Fruit fly (Drosophila melanogaster) whole organism, embryonic: ENCODE results near the gene Acf.

Experiments
- B-H1 ChIP-seq: fragments of 200-800 bp; sonication (Bioruptor generic); IDR thresholded peaks from 3 replicates; pipeline ENCODE4 v1.3.6; 2022; ENCODE audit warnings: missing biosample characterization, missing genetic modification characterization
- CG10147 ChIP-seq: fragments of 200-800 bp; sonication (Bioruptor generic); optimal IDR thresholded peaks from 2 replicates; lab custom pipeline; 2019; ENCODE audit warnings: missing biosample characterization, mild to moderate bottlenecking, missing genetic modification characterization, moderate library complexity
- CG12071 ChIP-seq: fragments of 200-800 bp; sonication (Bioruptor generic); optimal IDR thresholded peaks from 3 replicates; lab custom pipeline; 2018; ENCODE audit warnings: missing biosample characterization, mild to moderate bottlenecking, missing genetic modification characterization
- CG12219 ChIP-seq: fragments of 200-800 bp; sonication (Bioruptor generic); optimal IDR thresholded peaks from 3 replicates; lab custom pipeline; 2018; ENCODE audit warnings: missing biosample characterization, mild to moderate bottlenecking, missing genetic modification characterization
- CG14441 ChIP-seq: fragments of 200-800 bp; sonication (Bioruptor generic); IDR thresholded peaks from 2 replicates; pipeline ENCODE4 v1.3.6; 2022; ENCODE audit warnings: missing biosample characterization, missing genetic modification characterization
- CG15073 ChIP-seq: fragments of 200-800 bp; sonication (Bioruptor generic); optimal IDR thresholded peaks from 2 replicates; lab custom pipeline; 2016; ENCODE audit warnings: missing biosample characterization, missing genetic modification characterization
- CG17186 ChIP-seq: fragments of 200-800 bp; sonication (Bioruptor generic); optimal IDR thresholded peaks from 3 replicates; lab custom pipeline; 2017; ENCODE audit warnings: missing biosample characterization, missing genetic modification reagents, missing genetic modification characterization
- CG17359 ChIP-seq: fragments of 200-800 bp; sonication (Bioruptor generic); optimal IDR thresholded peaks from 3 replicates; lab custom pipeline; 2018; ENCODE audit warnings: missing biosample characterization, mild to moderate bottlenecking, missing genetic modification characterization, moderate library complexity
- CG17568 ChIP-seq: fragments of 200-800 bp; sonication (Bioruptor generic); optimal IDR thresholded peaks from 2 replicates; lab custom pipeline; 2018; ENCODE audit warnings: missing biosample characterization, mild to moderate bottlenecking, missing genetic modification characterization, moderate library complexity
- CG2199 ChIP-seq: fragments of 200-800 bp; sonication (Bioruptor generic); IDR thresholded peaks from 3 replicates; pipeline ENCODE4 v1.3.6; 2022; ENCODE audit warnings: missing biosample characterization, missing genetic modification characterization
- CG31441 ChIP-seq: fragments of 200-800 bp; sonication (Bioruptor generic); IDR thresholded peaks from 2 replicates; pipeline ENCODE4 v1.3.6; 2022; ENCODE audit warnings: missing biosample characterization, missing genetic modification characterization
- CG34224 ChIP-seq: fragments of 200-800 bp; sonication (Bioruptor generic); IDR thresholded peaks from 3 replicates; pipeline ENCODE4 v1.3.6; 2022; ENCODE audit warnings: missing biosample characterization, missing genetic modification characterization; ENCODE audit not compliant: partially characterized antibody
- CG5953 ChIP-seq: fragments of 200-800 bp; sonication (Bioruptor generic); IDR thresholded peaks from 2 replicates; pipeline ENCODE4 v1.3.6; 2022; ENCODE audit warnings: missing biosample characterization, missing genetic modification characterization
- CG6272 ChIP-seq: fragments of 200-800 bp; sonication (Bioruptor generic); IDR thresholded peaks from 2 replicates; pipeline ENCODE4 v1.3.6; 2022; ENCODE audit warnings: missing biosample characterization, missing genetic modification characterization
- CG7271 ChIP-seq: fragments of 200-800 bp; sonication (Bioruptor generic); optimal IDR thresholded peaks from 2 replicates; lab custom pipeline; 2018; ENCODE audit warnings: missing biosample characterization, mild to moderate bottlenecking, missing genetic modification characterization, moderate library complexity
- CG8290 ChIP-seq, 3 experiments: fragments of 200-800 bp; sonication (Bioruptor generic); optimal IDR thresholded peaks; 2 replicates each; lab custom pipeline; 2016 to 2019; ENCODE audit warnings: missing biosample characterization in 3 of 3, missing genetic modification characterization in 3 of 3, mild to moderate bottlenecking in 2 of 3, moderate library complexity in 1 of 3
- CG9609 ChIP-seq: fragments of 200-800 bp; sonication (Bioruptor generic); optimal IDR thresholded peaks from 3 replicates; lab custom pipeline; 2016; ENCODE audit warnings: missing biosample characterization, missing genetic modification characterization
- CG9727 ChIP-seq: fragments of 200-800 bp; sonication (Bioruptor generic); optimal IDR thresholded peaks from 3 replicates; lab custom pipeline; 2017; ENCODE audit warnings: missing biosample characterization, mild to moderate bottlenecking, missing genetic modification characterization
- Doc2 ChIP-seq: fragments of 200-800 bp; sonication (Bioruptor generic); IDR thresholded peaks from 2 replicates; pipeline ENCODE4 v1.3.6; 2022; ENCODE audit warnings: missing biosample characterization, missing genetic modification characterization
- Fer2 ChIP-seq: fragments of 200-800 bp; sonication (Bioruptor generic); optimal IDR thresholded peaks from 2 replicates; lab custom pipeline; 2018; ENCODE audit warnings: missing biosample characterization, mild to moderate bottlenecking, missing genetic modification characterization, moderate library complexity
- Hmr ChIP-seq: fragments of 200-800 bp; sonication (Bioruptor generic); optimal IDR thresholded peaks from 3 replicates; lab custom pipeline; 2017; ENCODE audit warnings: mild to moderate bottlenecking, missing biosample characterization, missing genetic modification reagents, missing genetic modification characterization
- Jarid2 ChIP-seq: fragments of 200-800 bp; sonication (Bioruptor generic); optimal IDR thresholded peaks from 3 replicates; lab custom pipeline; 2017; ENCODE audit warnings: mild to moderate bottlenecking, missing biosample characterization, missing genetic modification reagents, missing genetic modification characterization
- Opbp ChIP-seq: fragments of 200-800 bp; sonication (Bioruptor generic); IDR thresholded peaks from 3 replicates; pipeline ENCODE4 v1.3.6; 2022; ENCODE audit warnings: missing biosample characterization, missing genetic modification characterization; ENCODE audit not compliant: partially characterized antibody
- Optix ChIP-seq: fragments of 200-800 bp; sonication (Bioruptor generic); IDR thresholded peaks from 3 replicates; pipeline ENCODE4 v1.3.6; 2022; ENCODE audit warnings: missing biosample characterization, missing genetic modification characterization
- Ravus ChIP-seq: fragments of 200-800 bp; sonication (Bioruptor generic); IDR thresholded peaks from 2 replicates; pipeline ENCODE4 v1.3.6; 2022; ENCODE audit warnings: missing biosample characterization, missing genetic modification characterization
- Rfx ChIP-seq: fragments of 200-800 bp; sonication (Bioruptor generic); IDR thresholded peaks from 2 replicates; pipeline ENCODE4 v1.3.6; 2022; ENCODE audit warnings: missing biosample characterization, missing genetic modification characterization
- Stat92E ChIP-seq, 3 experiments: fragments of >200 bp in 2 of 3; fragments of 200-800 bp in 1 of 3; sonication (Bioruptor generic) in 1 of 3; optimal IDR thresholded peaks; 2 replicates each; lab custom pipeline; 2017 to 2019; ENCODE audit warnings: missing biosample characterization in 3 of 3, missing genetic modification characterization in 3 of 3, mild to moderate bottlenecking in 1 of 3, moderate library complexity in 1 of 3
- bsh ChIP-seq, 2 experiments: fragments of 200-800 bp; sonication (Bioruptor generic); optimal IDR thresholded peaks; 2 replicates each; lab custom pipeline; 2017 to 2018; ENCODE audit warnings: mild to moderate bottlenecking in 2 of 2, missing biosample characterization in 2 of 2, missing genetic modification characterization in 2 of 2, moderate library complexity in 1 of 2
- cato ChIP-seq: fragments of 200-800 bp; sonication (Bioruptor generic); optimal IDR thresholded peaks from 2 replicates; lab custom pipeline; 2016; ENCODE audit warnings: missing biosample characterization, missing genetic modification characterization, borderline replicate concordance
- corto ChIP-seq: fragments of 200-800 bp; sonication (Bioruptor generic); optimal IDR thresholded peaks from 2 replicates; lab custom pipeline; 2016; ENCODE audit warnings: missing biosample characterization, mild to moderate bottlenecking, missing genetic modification characterization, moderate library complexity
- dan ChIP-seq: fragments of 200-800 bp; sonication (Bioruptor generic); IDR thresholded peaks from 2 replicates; pipeline ENCODE4 v1.3.6; 2022; ENCODE audit warnings: missing biosample characterization, missing genetic modification characterization
- dpn ChIP-seq, 2 experiments: fragments of 200-800 bp; sonication (Bioruptor generic); optimal IDR thresholded peaks; 3 replicates each; lab custom pipeline; 2016; ENCODE audit warnings: missing biosample characterization in 2 of 2, missing genetic modification characterization in 2 of 2
- fd3F ChIP-seq: fragments of 200-800 bp; sonication (Bioruptor generic); optimal IDR thresholded peaks from 2 replicates; lab custom pipeline; 2018; ENCODE audit warnings: missing biosample characterization, mild to moderate bottlenecking, missing genetic modification characterization, moderate library complexity
- gt ChIP-seq: fragments of 200-800 bp; sonication (Bioruptor generic); IDR thresholded peaks from 2 replicates; pipeline ENCODE4 v1.3.6; 2022; ENCODE audit warnings: missing biosample characterization, missing genetic modification characterization
- ham ChIP-seq: fragments of 200-800 bp; sonication (Bioruptor generic); IDR thresholded peaks from 2 replicates; pipeline ENCODE4 v1.3.6; 2022; ENCODE audit warnings: missing biosample characterization, missing genetic modification characterization
- hkb ChIP-seq, 2 experiments: fragments of 200-800 bp in 1 of 2; fragments of >200 bp in 1 of 2; sonication (Bioruptor generic) in 1 of 2; IDR thresholded peaks in 1 of 2; optimal IDR thresholded peaks in 1 of 2; 2 replicates each; pipeline versions ENCODE4 v1.3.6 to Lab custom; 2017 to 2022; ENCODE audit warnings: missing biosample characterization in 1 of 2, missing genetic modification characterization in 1 of 2
- insv ChIP-seq, 2 experiments: fragments of 200-800 bp; sonication (Bioruptor generic); optimal IDR thresholded peaks; 3 replicates each; lab custom pipeline; 2016 to 2018; ENCODE audit warnings: missing biosample characterization in 2 of 2, missing genetic modification characterization in 2 of 2
- lab ChIP-seq: fragments of 200-800 bp; sonication (Bioruptor generic); optimal IDR thresholded peaks from 3 replicates; lab custom pipeline; 2017; ENCODE audit warnings: missing biosample characterization, missing genetic modification characterization, mild to moderate bottlenecking, moderate library complexity, missing genetic modification reagents
- lmd ChIP-seq: fragments of 200-800 bp; sonication (Bioruptor generic); IDR thresholded peaks from 2 replicates; pipeline ENCODE4 v1.3.6; 2022; ENCODE audit warnings: missing biosample characterization, missing genetic modification characterization
- pan ChIP-seq, 4 experiments: fragments of >200 bp in 3 of 4; fragments of 200-800 bp in 1 of 4; sonication (Bioruptor generic) in 1 of 4; optimal IDR thresholded peaks in 3 of 4; IDR thresholded peaks in 1 of 4; 2 replicates each; pipeline versions ENCODE4 v1.3.6 to Lab custom; 2017 to 2022; ENCODE audit warnings: missing biosample characterization in 2 of 4, missing genetic modification characterization in 2 of 4, mixed read lengths in 1 of 4
- peb ChIP-seq: fragments of 200-800 bp; sonication (Bioruptor generic); IDR thresholded peaks from 2 replicates; pipeline ENCODE4 v1.3.6; 2022; ENCODE audit warnings: missing biosample characterization, missing genetic modification characterization
- sc ChIP-seq, 3 experiments: fragments of >200 bp in 2 of 3; fragments of 200-800 bp in 1 of 3; sonication (Bioruptor generic) in 1 of 3; optimal IDR thresholded peaks; 2 replicates in 2 of 3; 3 replicates in 1 of 3; lab custom pipeline; 2017; ENCODE audit warnings: mild to moderate bottlenecking in 1 of 3, missing biosample characterization in 1 of 3, missing genetic modification characterization in 1 of 3, missing genetic modification reagents in 1 of 3
- sim ChIP-seq: fragments of 200-800 bp; sonication (Bioruptor generic); IDR thresholded peaks from 2 replicates; pipeline ENCODE4 v1.3.6; 2022; ENCODE audit warnings: missing biosample characterization, missing genetic modification characterization
- sqz ChIP-seq: fragments of 200-800 bp; sonication (Bioruptor generic); optimal IDR thresholded peaks from 3 replicates; lab custom pipeline; 2018; ENCODE audit warnings: missing biosample characterization, mild to moderate bottlenecking, missing genetic modification characterization
- tin ChIP-seq: fragments of 200-800 bp; sonication (Bioruptor generic); optimal IDR thresholded peaks from 3 replicates; lab custom pipeline; 2016; ENCODE audit warnings: missing biosample characterization, missing genetic modification characterization
- unpg ChIP-seq: fragments of 200-800 bp; sonication (Bioruptor generic); optimal IDR thresholded peaks from 3 replicates; lab custom pipeline; 2018; ENCODE audit warnings: missing biosample characterization, mild to moderate bottlenecking, missing genetic modification characterization, moderate library complexity
- zen2 ChIP-seq: fragments of 200-800 bp; sonication (Bioruptor generic); IDR thresholded peaks from 3 replicates; pipeline ENCODE4 v1.3.6; 2022; ENCODE audit warnings: missing biosample characterization, missing genetic modification characterization; ENCODE audit not compliant: partially characterized antibody

Gene Acf

DNA sequence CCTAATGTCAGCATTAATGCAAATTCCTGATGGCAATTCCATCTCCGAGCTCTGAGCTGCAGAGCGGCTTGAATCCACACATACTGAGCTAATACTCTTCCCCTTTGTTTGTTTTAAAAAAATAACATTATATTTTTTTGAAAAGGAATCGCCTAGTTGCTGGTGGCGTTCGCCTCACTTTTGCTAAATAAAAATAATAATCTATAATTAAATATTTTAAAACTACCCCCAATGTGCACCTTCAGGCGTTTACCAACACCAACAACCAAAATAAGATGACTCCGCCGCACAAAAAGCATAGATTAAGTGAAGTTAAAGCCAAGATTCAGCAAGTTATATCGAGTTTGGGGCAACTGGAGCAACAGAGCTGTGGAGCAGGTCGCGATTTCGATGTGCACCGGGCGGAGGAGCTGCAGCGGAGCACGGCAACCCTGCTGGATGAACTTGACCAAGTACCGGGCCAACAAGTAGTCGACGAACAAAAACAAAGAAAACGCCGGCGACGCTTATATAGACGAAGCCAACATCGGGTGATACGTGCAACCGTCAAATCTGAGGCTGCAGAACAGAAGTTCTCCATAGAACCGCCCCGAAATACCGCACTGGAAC, 49.6 kb upstream of the Acf start, which contains the start of gene CG1896 (continued):
- no peak for TF ChIP-seq lmd (GFP tag; lab: Robert Waterston, UW)
- no peak for TF ChIP-seq Doc2 (GFP tag; lab: Robert Waterston, UW)
- no peak for TF ChIP-seq Fer2 (tag; lab: Kevin White, UChicago)
- TF ChIP-seq gt (GFP tag; lab: Robert Waterston, UW): no peak
- no peak for TF ChIP-seq ham (GFP tag; lab: Robert Waterston, UW)
- TF ChIP-seq CG12071 (GFP tag; lab: Kevin White, UChicago): no peak
- peak; percentile 65; the same call in 2 of the 3 replicates for TF ChIP-seq Optix (GFP tag; lab: Robert Waterston, UW)
- no peak for TF ChIP-seq CG8290 (GFP tag; optimal IDR thresholded peaks at IDR 0.05; lab: Kevin White, UChicago)
- TF ChIP-seq CG8290 (tag; optimal IDR thresholded peaks at IDR 0.05; lab: Kevin White, UChicago): no peak
- TF ChIP-seq Opbp (GFP tag; lab: Robert Waterston, UW): no peak
- no peak for TF ChIP-seq CG5953
- no peak for TF ChIP-seq CG15073
- TF ChIP-seq CG12219 (GFP tag; lab: Kevin White, UChicago): no peak
- TF ChIP-seq Hmr: peak; percentile 13
- peak; percentile 43 for TF ChIP-seq unpg (GFP tag; lab: Kevin White, UChicago)
- TF ChIP-seq Ravus (GFP tag; lab: Robert Waterston, UW): no peak
- TF ChIP-seq Rfx (GFP tag; lab: Robert Waterston, UW): peak; percentile 50
- no peak for TF ChIP-seq CG2199 (GFP tag; lab: Robert Waterston, UW)
- no peak for TF ChIP-seq dan
- TF ChIP-seq CG14441: peak; percentile 46; the same call in 1 of the 2 replicates
- peak; percentile 36; the same call in 1 of the 3 replicates for TF ChIP-seq B-H1
- no peak for TF ChIP-seq CG17186 (GFP tag; lab: Kevin White, UChicago)
- TF ChIP-seq CG34224 (GFP tag; lab: Robert Waterston, UW): peak; percentile 13; the same call in 1 of the 3 replicates
- TF ChIP-seq CG17568: no peak
- TF ChIP-seq cato (GFP tag; lab: Kevin White, UChicago): no peak
- no peak for TF ChIP-seq CG10147 (GFP tag; lab: Kevin White, UChicago)
- TF ChIP-seq fd3F: no peak
- no peak for TF ChIP-seq CG6272 (GFP tag; lab: Robert Waterston, UW)
- TF ChIP-seq pan (optimal IDR thresholded peaks at IDR 0.05; lab: Kevin White, UChicago): no peak
- peak in 1 of 2 experiments; percentile 72 for TF ChIP-seq pan (GFP tag; optimal IDR thresholded peaks at IDR 0.05 in 1 of 2, IDR thresholded peaks at IDR 0.05 in 1 of 2)
- no peak; the same call in 1 of the 2 replicates for TF ChIP-seq CG31441 (GFP tag; lab: Robert Waterston, UW)
- no peak for TF ChIP-seq sqz (GFP tag; lab: Kevin White, UChicago)
- no peak for TF ChIP-seq zen2
- TF ChIP-seq dpn (GFP tag; optimal IDR thresholded peaks at IDR 0.05; lab: Kevin White, UChicago): peak in 1 of 2 experiments; percentile 14
- TF ChIP-seq insv (GFP tag; optimal IDR thresholded peaks at IDR 0.05; lab: Kevin White, UChicago): no peak
- TF ChIP-seq CG17359 (tag; lab: Kevin White, UChicago): peak; percentile 55
- TF ChIP-seq CG7271 (tag; lab: Kevin White, UChicago): no peak
- TF ChIP-seq peb: no peak
- no peak for TF ChIP-seq CG9609 (GFP tag; lab: Kevin White, UChicago)
- TF ChIP-seq hkb (optimal IDR thresholded peaks at IDR 0.05; lab: Kevin White, UChicago): no peak
- TF ChIP-seq hkb (GFP tag; IDR thresholded peaks at IDR 0.05; lab: Robert Waterston, UW): peak; percentile 52; the same call in 1 of the 2 replicates
- TF ChIP-seq corto: no peak
- TF ChIP-seq CG9727: peak; percentile 55
- peak; percentile 48 for TF ChIP-seq tin
- TF ChIP-seq Stat92E (GFP tag; optimal IDR thresholded peaks at IDR 0.05; lab: Kevin White, UChicago): no peak
- TF ChIP-seq sim (GFP tag; lab: Robert Waterston, UW): no peak
- TF ChIP-seq Jarid2: no peak
- no peak for TF ChIP-seq lab (GFP tag; lab: Kevin White, UChicago)
- no peak for TF ChIP-seq sc (optimal IDR thresholded peaks at IDR 0.05; lab: Kevin White, UChicago)
- TF ChIP-seq sc (GFP tag; optimal IDR thresholded peaks at IDR 0.05; lab: Kevin White, UChicago): no peak
- peak in 1 of 2 experiments; percentile 52 for TF ChIP-seq bsh (GFP tag; optimal IDR thresholded peaks at IDR 0.05; lab: Kevin White, UChicago)
